Worm (Caenorhabditis elegans) whole organism, L4 larva: Measurements from ENCODE around the gene Y67D8B.2.

Source experiments
- R02D3.7 ChIP-seq: fragments of 150-350 bp; sonication (generic microtip); optimal IDR thresholded peaks from 3 replicates; lab custom pipeline; 2014; ENCODE audit warnings: missing biosample characterization, missing genetic modification characterization
- T26A8.4 ChIP-seq: fragments of 200-800 bp; sonication (Bioruptor generic); IDR thresholded peaks from 2 replicates; pipeline ENCODE4 v1.3.6; 2022; ENCODE audit warnings: missing genetic modification characterization, missing compliant biosample characterization
- Y75B8A.6 ChIP-seq: fragments of 200-800 bp; sonication (Bioruptor generic); IDR thresholded peaks from 2 replicates; pipeline ENCODE4 v1.3.6; 2022; ENCODE audit warnings: missing genetic modification reagents, missing genetic modification characterization, missing compliant biosample characterization
- ZK337.2 ChIP-seq: fragments of 200-800 bp; sonication (Bioruptor generic); IDR thresholded peaks from 2 replicates; pipeline ENCODE4 v1.3.6; 2022; ENCODE audit warnings: missing genetic modification reagents, missing genetic modification characterization, missing compliant biosample characterization
- ceh-20 ChIP-seq: fragments of 200-800 bp; sonication (Bioruptor generic); IDR thresholded peaks from 2 replicates; pipeline ENCODE4 v1.3.6; 2022; ENCODE audit warnings: missing genetic modification reagents, missing genetic modification characterization, missing compliant biosample characterization
- daf-16 ChIP-seq, 3 experiments: sonication (generic microtip); optimal IDR thresholded peaks; 2 replicates each; lab custom pipeline; 2016 to 2017; ENCODE audit warnings: missing genetic modification characterization in 3 of 3, missing genetic modification reagents in 3 of 3, mild to moderate bottlenecking in 2 of 3, missing compliant biosample characterization in 2 of 3, missing biosample characterization in 1 of 3, moderate library complexity in 1 of 3
- daf-8 ChIP-seq: fragments of 200-800 bp; sonication (Bioruptor generic); IDR thresholded peaks from 2 replicates; pipeline ENCODE4 v1.3.6; 2022; ENCODE audit warnings: missing genetic modification characterization, missing compliant biosample characterization
- dmd-6 ChIP-seq: fragments of 200-800 bp; sonication (Bioruptor generic); IDR thresholded peaks from 2 replicates; pipeline ENCODE4 v1.3.6; 2022; ENCODE audit warnings: missing genetic modification reagents, missing genetic modification characterization, missing compliant biosample characterization
- dpl-1 ChIP-seq: fragments of 150-350 bp; optimal IDR thresholded peaks from 2 replicates; lab custom pipeline; 2014; ENCODE audit warnings: missing biosample characterization, missing genetic modification reagents, missing genetic modification characterization
- dve-1 ChIP-seq: sonication (generic microtip); optimal IDR thresholded peaks from 2 replicates; lab custom pipeline; 2017; ENCODE audit warnings: antibody characterized with exemption, mild to moderate bottlenecking, missing genetic modification characterization, missing compliant biosample characterization; ENCODE audit not compliant: insufficient read depth
- hlh-11 ChIP-seq: fragments of 200-800 bp; sonication (Bioruptor generic); optimal IDR thresholded peaks from 2 replicates; lab custom pipeline; 2018; ENCODE audit warnings: mild to moderate bottlenecking, missing genetic modification characterization, missing compliant biosample characterization
- hlh-30 ChIP-seq: sonication (generic microtip); optimal IDR thresholded peaks from 2 replicates; lab custom pipeline; 2017; ENCODE audit warnings: antibody characterized with exemption, mild to moderate bottlenecking, missing genetic modification characterization, missing compliant biosample characterization; ENCODE audit not compliant: insufficient read depth
- hmg-1.1 ChIP-seq: fragments of 200-800 bp; sonication (Bioruptor generic); IDR thresholded peaks from 2 replicates; pipeline ENCODE4 v1.3.6; 2022; ENCODE audit warnings: missing genetic modification reagents, missing genetic modification characterization, missing compliant biosample characterization
- lim-7 ChIP-seq: fragments of 200-800 bp; sonication (Bioruptor generic); IDR thresholded peaks from 2 replicates; pipeline ENCODE4 v1.3.6; 2022; ENCODE audit warnings: missing genetic modification characterization, missing compliant biosample characterization
- lin-15B ChIP-seq: fragments of 150-350 bp; sonication (generic microtip); optimal IDR thresholded peaks from 3 replicates; lab custom pipeline; 2014; ENCODE audit warnings: missing biosample characterization, missing genetic modification characterization
- lin-29 ChIP-seq: fragments of 200-800 bp; sonication (Bioruptor generic); IDR thresholded peaks from 2 replicates; pipeline ENCODE4 v1.3.6; 2022; ENCODE audit warnings: missing genetic modification reagents, missing genetic modification characterization, missing compliant biosample characterization
- mdl-1 ChIP-seq, 2 experiments: fragments of 150-350 bp in 1 of 2; sonication (generic microtip) in 1 of 2; optimal IDR thresholded peaks; 2 replicates each; lab custom pipeline; 2014 to 2017; ENCODE audit warnings: missing biosample characterization in 2 of 2, missing genetic modification characterization in 2 of 2
- mep-1 ChIP-seq: fragments of 150-350 bp; sonication (generic microtip); optimal IDR thresholded peaks from 3 replicates; lab custom pipeline; 2014; ENCODE audit warnings: missing biosample characterization, missing genetic modification characterization
- mes-2 ChIP-seq: sonication (generic microtip); optimal IDR thresholded peaks from 2 replicates; lab custom pipeline; 2016; ENCODE audit warnings: missing genotype, mild to moderate bottlenecking, missing genetic modification characterization, missing compliant biosample characterization; ENCODE audit not compliant: poor library complexity, severe bottlenecking
- nhr-102 ChIP-seq: sonication (generic microtip); optimal IDR thresholded peaks from 2 replicates; lab custom pipeline; 2016; ENCODE audit warnings: mild to moderate bottlenecking, missing genetic modification characterization, moderate library complexity, missing compliant biosample characterization
- nhr-28 ChIP-seq: fragments of 150-350 bp; optimal IDR thresholded peaks from 2 replicates; lab custom pipeline; 2014; ENCODE audit warnings: missing biosample characterization, missing genetic modification characterization
- nhr-48 ChIP-seq: sonication (generic microtip); optimal IDR thresholded peaks from 2 replicates; lab custom pipeline; 2016; ENCODE audit warnings: mild to moderate bottlenecking, missing genetic modification characterization, missing compliant biosample characterization
- nhr-6 ChIP-seq: fragments of 150-350 bp; optimal IDR thresholded peaks from 2 replicates; lab custom pipeline; 2014; ENCODE audit warnings: missing biosample characterization, missing genetic modification characterization
- nhr-77 ChIP-seq: fragments of 150-350 bp; optimal IDR thresholded peaks from 2 replicates; lab custom pipeline; 2014; ENCODE audit warnings: missing biosample characterization, missing genetic modification characterization
- pha-4 ChIP-seq, 2 experiments: fragments of 150-350 bp in 1 of 2; fragments of 200-800 bp in 1 of 2; sonication (Bioruptor generic) in 1 of 2; IDR thresholded peaks in 1 of 2; optimal IDR thresholded peaks in 1 of 2; 2 replicates each; pipeline versions ENCODE4 v1.3.6 to Lab custom; 2014 to 2022; ENCODE audit warnings: missing genetic modification characterization in 2 of 2, missing genetic modification reagents in 2 of 2, missing biosample characterization in 1 of 2, missing compliant biosample characterization in 1 of 2
- php-3 ChIP-seq: fragments of 200-800 bp; sonication (Bioruptor generic); IDR thresholded peaks from 2 replicates; pipeline ENCODE4 v1.3.6; 2022; ENCODE audit warnings: missing genetic modification reagents, missing genetic modification characterization, missing compliant biosample characterization
- pqm-1 ChIP-seq: sonication (generic microtip); optimal IDR thresholded peaks from 2 replicates; lab custom pipeline; 2017; ENCODE audit warnings: missing biosample characterization, missing genetic modification characterization
- snpc-4 ChIP-seq: fragments of 150-350 bp; optimal IDR thresholded peaks from 2 replicates; lab custom pipeline; 2014; ENCODE audit warnings: missing biosample characterization, missing genetic modification characterization
- spr-3 ChIP-seq: fragments of 200-800 bp; sonication (Bioruptor generic); optimal IDR thresholded peaks from 2 replicates; lab custom pipeline; 2018; ENCODE audit warnings: mild to moderate bottlenecking, missing genetic modification characterization, missing compliant biosample characterization
- tag-97 ChIP-seq: fragments of 200-800 bp; sonication (Bioruptor generic); IDR thresholded peaks from 2 replicates; pipeline ENCODE4 v1.3.6; 2022; ENCODE audit warnings: missing genetic modification characterization, missing compliant biosample characterization
- tra-1 ChIP-seq: fragments of 200-800 bp; sonication (Bioruptor generic); IDR thresholded peaks from 2 replicates; pipeline ENCODE4 v1.3.6; 2022; ENCODE audit warnings: missing genetic modification reagents, missing genetic modification characterization, missing compliant biosample characterization
- unc-130 ChIP-seq: sonication (generic microtip); optimal IDR thresholded peaks from 2 replicates; lab custom pipeline; 2016; ENCODE audit warnings: missing genetic modification reagents, missing genetic modification characterization, missing compliant biosample characterization
- unc-39 ChIP-seq: sonication (generic microtip); optimal IDR thresholded peaks from 2 replicates; lab custom pipeline; 2017; ENCODE audit warnings: missing biosample characterization, missing genetic modification characterization
- vab-7 ChIP-seq: fragments of 200-800 bp; sonication (Bioruptor generic); IDR thresholded peaks from 2 replicates; pipeline ENCODE4 v1.3.6; 2022; ENCODE audit warnings: missing genetic modification reagents, missing genetic modification characterization, missing compliant biosample characterization
- zag-1 ChIP-seq: fragments of 150-350 bp; optimal IDR thresholded peaks from 2 replicates; lab custom pipeline; 2014; ENCODE audit warnings: missing biosample characterization, missing genetic modification characterization
- zfp-3 ChIP-seq: fragments of 200-800 bp; sonication (Bioruptor generic); conservative IDR thresholded peaks from 2 replicates; pipeline ENCODE4 v1.3.6; 2022; ENCODE audit warnings: missing genetic modification reagents, missing genetic modification characterization, missing compliant biosample characterization

The Y67D8B.2 gene

DNA sequence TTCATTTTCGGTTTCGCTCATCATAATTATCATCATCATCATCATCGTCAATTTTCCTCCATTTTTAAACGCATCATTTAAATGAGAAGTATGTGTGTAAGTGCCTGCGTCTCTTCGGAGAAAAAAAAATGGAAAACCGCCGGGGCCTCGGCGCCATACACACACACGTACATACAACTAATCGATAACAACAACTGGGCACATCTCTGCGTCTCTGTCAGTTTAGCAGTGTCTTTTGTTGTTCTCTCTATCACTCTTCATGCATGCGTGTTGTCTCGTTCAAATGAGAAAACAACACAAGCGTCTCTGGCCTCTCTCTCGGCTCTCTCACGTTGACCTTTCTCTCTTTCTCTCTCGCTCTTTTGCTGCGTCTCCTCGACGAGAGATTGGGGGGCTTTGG, 30.6 kb downstream of the Y67D8B.2 start (continued):
- TF ChIP-seq zag-1 = no peak
- peak; percentile 82 for TF ChIP-seq nhr-28 (tag; lab: Kevin White, UChicago)
- no peak for TF ChIP-seq zfp-3 (GFP tag; lab: Robert Waterston, UW)
- peak; percentile 95 for TF ChIP-seq hmg-1.1 (GFP tag; lab: Robert Waterston, UW)
- TF ChIP-seq unc-39 (tag; lab: Kevin White, UChicago) = no peak
- peak; percentile 89 for TF ChIP-seq dmd-6 (GFP tag; lab: Robert Waterston, UW)
- no peak for TF ChIP-seq spr-3 (GFP tag; lab: Kevin White, UChicago)
- no peak for TF ChIP-seq Y75B8A.6

DNA sequence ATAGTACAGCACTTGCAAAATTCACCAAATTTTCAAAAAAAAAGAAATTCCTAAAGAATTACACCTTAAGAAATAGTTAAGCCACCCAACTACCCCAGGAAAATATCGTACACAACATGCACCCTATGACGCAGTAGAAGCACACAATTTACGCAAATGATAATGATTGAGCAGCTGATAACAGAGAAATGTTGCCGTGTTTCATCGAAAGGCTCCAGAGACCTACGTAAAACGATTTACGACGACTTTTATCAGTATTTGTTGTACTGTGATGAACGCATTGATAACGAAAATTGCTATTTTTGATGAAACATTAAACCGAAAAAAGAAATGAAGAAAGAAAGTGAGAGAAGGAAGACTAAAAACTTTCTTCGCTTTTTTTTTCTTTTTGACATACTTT, 33.2 kb downstream of the Y67D8B.2 start:
- peak; percentile 1 for TF ChIP-seq mep-1 (tag; lab: Kevin White, UChicago)
- TF ChIP-seq dpl-1 = no peak
- no peak for TF ChIP-seq daf-8 (GFP tag; lab: Robert Waterston, UW)
- TF ChIP-seq unc-130 (GFP tag; lab: Kevin White, UChicago) = no peak
- no peak for TF ChIP-seq snpc-4 (tag; lab: Kevin White, UChicago)
- TF ChIP-seq nhr-102 (tag; lab: Kevin White, UChicago) = peak; percentile 15
- 0 out of 2 replicates have a peak, but pooled peaks have one; percentile 33 for TF ChIP-seq pha-4 (GFP tag; IDR thresholded peaks at IDR 0.05; lab: Robert Waterston, UW)
- TF ChIP-seq pha-4 (tag; optimal IDR thresholded peaks at IDR 0.05; lab: Kevin White, UChicago) = no peak
- TF ChIP-seq R02D3.7 (tag; lab: Kevin White, UChicago) = no peak
- TF ChIP-seq hlh-11 (tag; lab: Kevin White, UChicago) = peak; percentile 93
- peak; percentile 95 for TF ChIP-seq nhr-28 (tag; lab: Kevin White, UChicago)
- peak; percentile 89 for TF ChIP-seq dve-1 (tag; lab: Kevin White, UChicago)
- peak; percentile 96 for TF ChIP-seq php-3 (GFP tag; lab: Robert Waterston, UW)
- peak; percentile 59 for TF ChIP-seq hlh-30 (tag; lab: Kevin White, UChicago)
- peak in 1 of 2 experiments; percentile 39 for TF ChIP-seq mdl-1 (tag; optimal IDR thresholded peaks at IDR 0.05; lab: Kevin White, UChicago)
- no peak for TF ChIP-seq lin-15B (tag; lab: Kevin White, UChicago)
- TF ChIP-seq dmd-6 (GFP tag; lab: Robert Waterston, UW) = peak; percentile 96
- TF ChIP-seq vab-7 (GFP tag; lab: Robert Waterston, UW) = no peak
- peak; percentile 99 for TF ChIP-seq pqm-1 (tag; lab: Kevin White, UChicago)
- peak; percentile 83 for TF ChIP-seq nhr-77
- no peak for TF ChIP-seq daf-16 (GFP tag; optimal IDR thresholded peaks at IDR 0.05; lab: Kevin White, UChicago)
- TF ChIP-seq daf-16 (tag; optimal IDR thresholded peaks at IDR 0.05; lab: Kevin White, UChicago) = peak; percentile 97
- TF ChIP-seq ceh-20 = 0 out of 2 replicates have a peak, but pooled peaks have one; percentile 25
- TF ChIP-seq spr-3 (GFP tag; lab: Kevin White, UChicago) = no peak
- peak; percentile 28 for TF ChIP-seq nhr-6 (tag; lab: Kevin White, UChicago)
- TF ChIP-seq tra-1 (GFP tag; lab: Robert Waterston, UW) = peak; percentile 68; the same call in 1 of the 2 replicates
- no peak for TF ChIP-seq tag-97 (GFP tag; lab: Robert Waterston, UW)
- peak; percentile 39 for TF ChIP-seq mes-2 (tag; lab: Kevin White, UChicago)
- peak; percentile 73 for TF ChIP-seq nhr-48

DNA sequence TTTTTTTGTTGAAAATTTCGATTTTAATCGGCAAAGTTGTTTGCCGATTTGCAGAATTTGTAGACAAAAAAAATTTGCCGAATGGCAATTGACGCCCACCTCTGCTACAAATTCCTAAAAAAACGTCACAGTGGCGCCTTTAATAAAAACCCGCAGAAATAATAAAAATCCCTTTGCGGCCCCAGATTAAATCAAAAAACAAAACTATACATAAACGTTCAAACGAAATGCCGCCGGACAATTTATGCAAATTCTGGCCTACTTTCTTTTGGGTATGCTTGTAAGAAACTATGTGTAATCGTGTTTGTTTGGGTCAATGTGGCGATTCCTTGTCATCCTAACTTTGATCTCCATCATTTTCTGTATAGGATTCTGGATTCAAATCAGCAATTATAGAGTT, 40.3 kb downstream of the Y67D8B.2 start, which contains the start of gene T23E1.1:
TSS of gene T23E1.1 (plus strand) at position 301 of the 400 bp plus-strand sequence.
- no peak for TF ChIP-seq T26A8.4 (GFP tag; lab: Robert Waterston, UW)
- no peak for TF ChIP-seq php-3 (GFP tag; lab: Robert Waterston, UW)
- no peak for TF ChIP-seq lim-7
- no peak for TF ChIP-seq lin-29 (GFP tag; lab: Robert Waterston, UW)
- no peak for TF ChIP-seq ZK337.2 (GFP tag; lab: Robert Waterston, UW)
